Worm (Caenorhabditis elegans) whole organism, mixed stage, embryonic: ENCODE results near the gene K10D2.8.

Experiments
- M03D4.4 ChIP-seq: sonication (generic microtip); optimal IDR thresholded peaks from 2 replicates; lab custom pipeline; 2017; ENCODE audit warnings: mild to moderate bottlenecking, missing genetic modification characterization, missing compliant biosample characterization
- bed-3 ChIP-seq: fragments of 200-800 bp; sonication (Bioruptor generic); optimal IDR thresholded peaks from 3 replicates; lab custom pipeline; 2018; ENCODE audit warnings: mild to moderate bottlenecking, missing genetic modification characterization, moderate library complexity, missing compliant biosample characterization
- ceh-39 ChIP-seq: fragments of 150-350 bp; optimal IDR thresholded peaks from 2 replicates; lab custom pipeline; 2014; ENCODE audit warnings: missing biosample characterization, missing genetic modification characterization
- ceh-43 ChIP-seq: fragments of 200-800 bp; sonication (Bioruptor generic); optimal IDR thresholded peaks from 2 replicates; lab custom pipeline; 2018; ENCODE audit warnings: mild to moderate bottlenecking, missing genetic modification characterization, moderate library complexity, missing compliant biosample characterization
- ceh-83 ChIP-seq: fragments of 200-800 bp; sonication (Bioruptor generic); optimal IDR thresholded peaks from 2 replicates; lab custom pipeline; 2018; ENCODE audit warnings: mild to moderate bottlenecking, missing genetic modification characterization, missing compliant biosample characterization
- ces-1 ChIP-seq: fragments of 150-350 bp; optimal IDR thresholded peaks from 2 replicates; lab custom pipeline; 2014; ENCODE audit warnings: missing biosample characterization, missing genetic modification reagents, missing genetic modification characterization
- drap-1 ChIP-seq: fragments of 200-800 bp; sonication (Bioruptor generic); optimal IDR thresholded peaks from 3 replicates; lab custom pipeline; 2018; ENCODE audit warnings: mild to moderate bottlenecking, missing genetic modification characterization, missing compliant biosample characterization
- elt-1 ChIP-seq: sonication (generic microtip); optimal IDR thresholded peaks from 2 replicates; lab custom pipeline; 2017; ENCODE audit warnings: missing genetic modification characterization, mild to moderate bottlenecking, missing compliant biosample characterization, antibody characterized with exemption, moderate library complexity, borderline replicate concordance; ENCODE audit not compliant: insufficient read depth
- elt-3 ChIP-seq: fragments of 150-350 bp; optimal IDR thresholded peaks from 2 replicates; lab custom pipeline; 2014; ENCODE audit warnings: missing biosample characterization, missing genetic modification characterization
- flh-1 ChIP-seq: fragments of 200-800 bp; sonication (Bioruptor generic); optimal IDR thresholded peaks from 2 replicates; lab custom pipeline; 2018; ENCODE audit warnings: mild to moderate bottlenecking, missing genetic modification characterization, moderate library complexity, missing compliant biosample characterization
- ham-2 ChIP-seq: fragments of 200-800 bp; sonication (Bioruptor generic); optimal IDR thresholded peaks from 2 replicates; lab custom pipeline; 2018; ENCODE audit warnings: mild to moderate bottlenecking, missing genetic modification characterization, missing compliant biosample characterization
- hlh-1 ChIP-seq: fragments of 150-350 bp; optimal IDR thresholded peaks from 2 replicates; lab custom pipeline; 2014; ENCODE audit warnings: missing biosample characterization, missing genetic modification reagents, missing genetic modification characterization
- lin-13 ChIP-seq: fragments of 150-350 bp; optimal IDR thresholded peaks from 2 replicates; lab custom pipeline; 2014; ENCODE audit warnings: missing biosample characterization, missing genetic modification characterization
- lsy-2 ChIP-seq: fragments of 150-350 bp; optimal IDR thresholded peaks from 2 replicates; lab custom pipeline; 2014; ENCODE audit warnings: missing biosample characterization, missing genetic modification characterization
- mab-5 ChIP-seq: fragments of 150-350 bp; optimal IDR thresholded peaks from 2 replicates; lab custom pipeline; 2014; ENCODE audit warnings: missing biosample characterization, missing genetic modification characterization
- mep-1 ChIP-seq: fragments of 150-350 bp; optimal IDR thresholded peaks from 2 replicates; lab custom pipeline; 2017; ENCODE audit warnings: missing biosample characterization, missing genetic modification reagents, missing genetic modification characterization, inconsistent platforms
- mls-2 ChIP-seq: sonication (generic microtip); optimal IDR thresholded peaks from 2 replicates; lab custom pipeline; 2016; ENCODE audit warnings: mild to moderate bottlenecking, missing genetic modification characterization, moderate library complexity, missing compliant biosample characterization
- nhr-12 ChIP-seq: fragments of 150-350 bp; optimal IDR thresholded peaks from 2 replicates; lab custom pipeline; 2014; ENCODE audit warnings: missing biosample characterization, missing genetic modification characterization
- nhr-237 ChIP-seq: fragments of 150-350 bp; optimal IDR thresholded peaks from 2 replicates; lab custom pipeline; 2014; ENCODE audit warnings: missing biosample characterization, missing genetic modification characterization
- nhr-28 ChIP-seq: fragments of 150-350 bp; optimal IDR thresholded peaks from 2 replicates; lab custom pipeline; 2014; ENCODE audit warnings: missing biosample characterization, missing genetic modification characterization
- pha-4 ChIP-seq: fragments of 150-350 bp; optimal IDR thresholded peaks from 2 replicates; lab custom pipeline; 2018; ENCODE audit warnings: missing biosample characterization, missing genetic modification reagents, missing genetic modification characterization
- sem-2 ChIP-seq: fragments of 200-800 bp; sonication (Bioruptor generic); optimal IDR thresholded peaks from 2 replicates; lab custom pipeline; 2018; ENCODE audit warnings: mild to moderate bottlenecking, missing genetic modification characterization, missing compliant biosample characterization
- snpc-4 ChIP-seq: fragments of 150-350 bp; optimal IDR thresholded peaks from 2 replicates; lab custom pipeline; 2014; ENCODE audit warnings: missing biosample characterization, missing genetic modification characterization
- sptf-1 ChIP-seq: sonication (generic microtip); optimal IDR thresholded peaks from 2 replicates; lab custom pipeline; 2017; ENCODE audit warnings: mild to moderate bottlenecking, missing genetic modification characterization, moderate library complexity, missing compliant biosample characterization
- tbx-8 ChIP-seq: fragments of 200-800 bp; sonication (Bioruptor generic); optimal IDR thresholded peaks from 2 replicates; lab custom pipeline; 2018; ENCODE audit warnings: mild to moderate bottlenecking, missing genetic modification characterization, moderate library complexity, missing compliant biosample characterization
- unc-120 ChIP-seq: sonication (generic microtip); optimal IDR thresholded peaks from 2 replicates; lab custom pipeline; 2017; ENCODE audit warnings: missing genetic modification characterization, missing compliant biosample characterization; ENCODE audit not compliant: poor library complexity, severe bottlenecking
- unc-39 ChIP-seq: fragments of 150-350 bp; optimal IDR thresholded peaks from 2 replicates; lab custom pipeline; 2014; ENCODE audit warnings: missing biosample characterization, missing genetic modification characterization
- unc-62 ChIP-seq: fragments of 150-350 bp; optimal IDR thresholded peaks from 2 replicates; lab custom pipeline; 2014; ENCODE audit warnings: missing biosample characterization, missing genetic modification reagents, missing genetic modification characterization
- zip-8 ChIP-seq: fragments of 150-350 bp; optimal IDR thresholded peaks from 2 replicates; lab custom pipeline; 2014; ENCODE audit warnings: missing biosample characterization, missing genetic modification characterization
- ztf-11 ChIP-seq: fragments of 150-350 bp; optimal IDR thresholded peaks from 2 replicates; lab custom pipeline; 2014; ENCODE audit warnings: missing biosample characterization, missing genetic modification characterization

The K10D2.8 gene

DNA sequence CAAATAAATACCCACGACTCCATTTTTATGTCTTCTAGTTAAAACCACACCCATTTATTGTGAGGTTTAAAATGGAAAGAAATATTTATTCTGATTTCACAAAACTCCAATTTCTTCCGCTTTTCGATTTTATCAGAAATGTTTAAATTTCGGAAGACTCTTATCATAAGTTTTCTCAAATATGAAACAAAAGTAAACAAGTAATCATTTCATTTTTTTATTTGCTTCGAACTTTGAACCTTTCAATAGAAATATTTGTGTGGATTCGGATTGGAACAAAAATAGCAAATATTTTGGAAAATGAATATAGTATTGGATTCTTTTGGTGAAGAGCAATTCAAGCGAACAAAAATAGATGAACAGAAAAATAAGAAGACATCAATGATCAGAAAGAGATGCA lies 33.3 kb downstream of the K10D2.8 start:
- TF ChIP-seq drap-1 (GFP tag; lab: Kevin White, UChicago) (no peak), mab-5 (tag; lab: Kevin White, UChicago) (no peak), snpc-4 (tag; lab: Kevin White, UChicago) (no peak), ztf-11 (no peak)

DNA sequence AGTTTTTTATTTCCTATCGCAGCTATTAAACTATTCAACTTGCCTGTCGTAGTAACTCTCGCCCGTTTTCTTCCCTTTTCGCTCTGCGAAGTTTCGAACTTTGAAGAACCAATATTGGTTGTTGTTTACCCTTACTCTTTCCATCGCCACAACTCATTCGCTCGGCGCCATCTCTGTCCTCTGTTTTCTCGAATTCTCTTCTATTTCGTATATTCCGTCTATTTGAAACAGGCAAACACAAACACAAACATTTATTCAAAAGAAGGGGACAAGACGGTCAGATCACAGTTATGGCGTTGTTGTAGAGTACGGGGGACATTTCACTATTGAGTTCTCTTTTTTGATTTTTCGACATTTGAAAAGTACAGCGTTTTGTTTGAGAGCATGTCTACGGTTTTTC lies 34.3 kb downstream of the K10D2.8 start:
- TF ChIP-seq pha-4 (tag; lab: Kevin White, UChicago) (peak; percentile 8), ceh-43 (GFP tag; lab: Kevin White, UChicago) (no peak)

DNA sequence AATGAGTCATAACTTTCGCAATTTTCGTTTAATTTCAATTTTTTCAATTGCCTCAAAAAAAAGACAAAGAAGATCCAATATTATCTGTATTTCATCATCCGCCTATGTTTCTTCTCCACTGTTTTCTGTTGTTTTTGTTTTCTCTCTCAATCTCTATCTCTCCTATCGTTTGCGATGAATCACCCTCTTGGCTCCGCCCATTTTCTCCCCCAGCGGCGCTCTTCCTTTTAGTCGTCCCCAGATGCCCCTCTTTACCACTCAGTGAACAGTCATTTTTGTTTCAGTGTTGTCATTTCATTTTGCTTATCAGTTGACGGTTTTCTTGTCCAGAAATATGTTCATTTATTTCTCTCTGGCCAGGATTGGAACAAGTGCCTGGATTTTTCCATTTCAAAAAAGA lies 36.4 kb downstream of the K10D2.8 start:
- TF ChIP-seq mab-5 (tag; lab: Kevin White, UChicago) (no peak), ces-1 (GFP tag; lab: Kevin White, UChicago) (no peak), pha-4 (tag; lab: Kevin White, UChicago) (no peak), snpc-4 (tag; lab: Kevin White, UChicago) (no peak), unc-62 (GFP tag; lab: Kevin White, UChicago) (no peak), drap-1 (GFP tag; lab: Kevin White, UChicago) (no peak), mls-2 (tag; lab: Kevin White, UChicago) (no peak), ceh-39 (no peak), ceh-83 (GFP tag; lab: Kevin White, UChicago) (no peak), nhr-237 (tag; lab: Kevin White, UChicago) (no peak), ham-2 (GFP tag; lab: Kevin White, UChicago) (no peak), elt-3 (tag; lab: Kevin White, UChicago) (no peak), lsy-2 (no peak), unc-39 (tag; lab: Kevin White, UChicago) (no peak), bed-3 (GFP tag; lab: Kevin White, UChicago) (no peak), sptf-1 (no peak), nhr-12 (no peak), M03D4.4 (tag; lab: Kevin White, UChicago) (no peak), sem-2 (GFP tag; lab: Kevin White, UChicago) (no peak)

DNA sequence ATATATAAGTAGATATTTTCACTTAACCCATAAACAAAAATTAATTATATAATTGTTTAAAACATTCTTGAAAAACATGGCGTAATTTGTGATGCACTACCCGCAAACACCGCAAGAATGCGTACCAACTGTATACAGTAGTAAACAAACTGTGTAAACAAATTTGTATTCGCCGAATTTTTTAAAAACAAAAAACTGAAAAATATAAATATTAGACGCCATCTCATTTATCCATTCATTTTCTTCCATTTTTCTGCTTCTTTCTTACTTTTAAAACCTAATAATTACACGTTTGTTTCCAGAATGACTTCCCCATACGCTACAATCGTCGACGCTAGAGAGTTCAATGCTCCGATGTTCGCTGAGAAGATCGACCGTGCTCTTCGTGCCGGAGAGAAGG lies 36.8 kb downstream of the K10D2.8 start, which contains the start of gene nex-1:
nex-1 (plus strand) TSS at position 301 of the 400 bp plus-strand sequence.
- TF ChIP-seq ceh-39: no peak
- no peak for TF ChIP-seq ces-1 (GFP tag; lab: Kevin White, UChicago)
- TF ChIP-seq drap-1 (GFP tag; lab: Kevin White, UChicago): no peak
- no peak for TF ChIP-seq nhr-28 (tag; lab: Kevin White, UChicago)
- no peak for TF ChIP-seq nhr-12
- TF ChIP-seq mls-2 (tag; lab: Kevin White, UChicago): no peak
- no peak for TF ChIP-seq ham-2 (GFP tag; lab: Kevin White, UChicago)
- TF ChIP-seq zip-8 (tag; lab: Kevin White, UChicago): no peak

DNA sequence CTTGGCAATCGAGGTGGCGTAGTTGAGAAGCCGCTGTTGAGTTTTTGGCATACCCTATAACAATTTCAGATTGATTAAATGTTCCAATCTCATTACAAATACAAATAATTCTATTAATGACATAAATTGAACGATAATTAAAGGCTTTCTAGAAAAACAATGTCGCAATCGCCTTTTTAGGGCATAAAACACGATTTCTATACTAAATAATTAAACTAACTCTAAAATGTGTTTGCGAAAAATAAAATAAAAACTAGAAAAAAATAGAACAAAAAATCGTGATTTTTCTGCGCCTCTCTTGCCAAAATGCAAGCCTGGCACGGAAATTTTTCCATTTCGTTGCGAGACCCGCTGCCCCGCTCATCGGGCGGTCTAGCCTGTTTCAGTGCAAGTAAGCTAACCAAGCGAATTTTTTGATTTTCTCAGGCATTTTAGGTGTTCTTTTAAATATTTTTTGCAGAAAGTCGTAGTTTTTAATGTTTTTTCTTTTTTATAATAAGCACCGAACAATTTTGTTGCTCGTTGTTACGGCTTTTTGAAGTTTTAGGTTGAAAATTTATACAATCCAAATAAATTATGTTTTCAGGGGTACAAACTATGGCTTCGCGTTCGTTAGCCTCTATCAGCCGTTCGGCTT lies 39.4 kb downstream of the K10D2.8 start, which contains the start of the genes C34E10.12, C34E10.10 and atp-2:
C34E10.12 (minus strand) TSS at position 51 of the 637 bp plus-strand sequence.
C34E10.10 (minus strand) TSS at position 54 of the 637 bp plus-strand sequence.
atp-2 (plus strand) TSS at position 587 of the 637 bp plus-strand sequence.
- TF ChIP-seq lin-13 (tag; lab: Kevin White, UChicago) (peak; percentile 59), ceh-39 (peak; percentile 50), unc-120 (tag; lab: Kevin White, UChicago) (peak; percentile 80), sptf-1 (peak; percentile 66), flh-1 (GFP tag; lab: Kevin White, UChicago) (no peak), lsy-2 (peak; percentile 84), mep-1 (peak; percentile 92), tbx-8 (peak; percentile 4), elt-1 (tag; lab: Kevin White, UChicago) (no peak), drap-1 (GFP tag; lab: Kevin White, UChicago) (peak; percentile 18), unc-62 (GFP tag; lab: Kevin White, UChicago) (peak; percentile 22), hlh-1 (peak; percentile 48), ces-1 (GFP tag; lab: Kevin White, UChicago) (peak; percentile 61), ham-2 (GFP tag; lab: Kevin White, UChicago) (peak; percentile 90), pha-4 (tag; lab: Kevin White, UChicago) (peak; percentile 61), nhr-237 (tag; lab: Kevin White, UChicago) (peak; percentile 80), snpc-4 (tag; lab: Kevin White, UChicago) (no peak), bed-3 (GFP tag; lab: Kevin White, UChicago) (no peak)
